Fruit fly (Drosophila melanogaster) whole organism, embryonic: ENCODE measurements around the gene Lst8.

Experiments used
- Antp ChIP-seq: fragments of 200-800 bp; sonication (Bioruptor generic); optimal IDR thresholded peaks from 3 replicates; lab custom pipeline; 2016; ENCODE audit warnings: missing biosample characterization, missing genetic modification characterization
- Atf3 ChIP-seq: fragments of 200-800 bp; sonication (Bioruptor generic); optimal IDR thresholded peaks from 3 replicates; lab custom pipeline; 2016; ENCODE audit warnings: missing biosample characterization, missing genetic modification characterization
- Atf6 ChIP-seq: fragments of 200-800 bp; sonication (Bioruptor generic); IDR thresholded peaks from 2 replicates; pipeline ENCODE4 v1.3.6; 2022; ENCODE audit warnings: missing biosample characterization, missing genetic modification characterization
- Awh ChIP-seq: fragments of 200-800 bp; sonication (Bioruptor generic); IDR thresholded peaks from 2 replicates; pipeline ENCODE4, ENCODE4 v1.3.6; 2022; ENCODE audit warnings: missing biosample characterization, missing genetic modification characterization
- CG10274 ChIP-seq: fragments of 200-800 bp; sonication (Bioruptor generic); optimal IDR thresholded peaks from 3 replicates; lab custom pipeline; 2017; ENCODE audit warnings: missing biosample characterization, mild to moderate bottlenecking, missing genetic modification characterization
- CG10462 ChIP-seq: fragments of 200-800 bp; sonication (Bioruptor generic); optimal IDR thresholded peaks from 2 replicates; lab custom pipeline; 2016; ENCODE audit warnings: missing biosample characterization, missing genetic modification characterization
- CG10543 ChIP-seq: fragments of 200-800 bp; sonication (Bioruptor generic); optimal IDR thresholded peaks from 3 replicates; lab custom pipeline; 2017; ENCODE audit warnings: missing biosample characterization, mild to moderate bottlenecking, missing genetic modification characterization, moderate library complexity
- CG11093 ChIP-seq: fragments of 200-800 bp; sonication (Bioruptor generic); IDR thresholded peaks from 3 replicates; pipeline ENCODE4 v1.3.6; 2022; ENCODE audit warnings: missing biosample characterization, missing genetic modification characterization
- CG11504 ChIP-seq: fragments of 200-800 bp; sonication (Bioruptor generic); optimal IDR thresholded peaks from 3 replicates; lab custom pipeline; 2019; ENCODE audit warnings: missing biosample characterization, mild to moderate bottlenecking, missing genetic modification characterization, moderate library complexity
- CG12769 ChIP-seq: fragments of 200-800 bp; sonication (Bioruptor generic); optimal IDR thresholded peaks from 2 replicates; lab custom pipeline; 2019; ENCODE audit warnings: missing biosample characterization, mild to moderate bottlenecking, missing genetic modification characterization, moderate library complexity
- CG13296 ChIP-seq: fragments of 200-800 bp; sonication (Bioruptor generic); optimal IDR thresholded peaks from 3 replicates; lab custom pipeline; 2018; ENCODE audit warnings: missing biosample characterization, mild to moderate bottlenecking, missing genetic modification characterization
- CG13894 ChIP-seq: fragments of 200-800 bp; sonication (Bioruptor generic); optimal IDR thresholded peaks from 3 replicates; lab custom pipeline; 2018; ENCODE audit warnings: missing biosample characterization, mild to moderate bottlenecking, missing genetic modification characterization, moderate library complexity
- CG14860 ChIP-seq: fragments of 200-800 bp; sonication (Bioruptor generic); IDR thresholded peaks from 3 replicates; pipeline ENCODE4 v1.3.6; 2022; ENCODE audit warnings: missing biosample characterization, missing genetic modification characterization; ENCODE audit not compliant: partially characterized antibody
- CG15479 ChIP-seq: fragments of 200-800 bp; sonication (Bioruptor generic); optimal IDR thresholded peaks from 3 replicates; lab custom pipeline; 2019; ENCODE audit warnings: missing biosample characterization, mild to moderate bottlenecking, missing genetic modification characterization, moderate library complexity
- CG18476 ChIP-seq: fragments of 200-800 bp; sonication (Bioruptor generic); optimal IDR thresholded peaks from 2 replicates; lab custom pipeline; 2016; ENCODE audit warnings: missing biosample characterization, mild to moderate bottlenecking, missing genetic modification characterization
- CG30431 ChIP-seq: fragments of 200-800 bp; sonication (Bioruptor generic); optimal IDR thresholded peaks from 2 replicates; lab custom pipeline; 2017; ENCODE audit warnings: missing biosample characterization, missing genetic modification characterization
- CG34376 ChIP-seq: fragments of 200-800 bp; sonication (Bioruptor generic); optimal IDR thresholded peaks from 2 replicates; lab custom pipeline; 2018; ENCODE audit warnings: missing biosample characterization, mild to moderate bottlenecking, missing genetic modification characterization
- CG4617 ChIP-seq: fragments of 200-800 bp; sonication (Bioruptor generic); optimal IDR thresholded peaks from 3 replicates; lab custom pipeline; 2016; ENCODE audit warnings: missing biosample characterization, missing genetic modification characterization, borderline replicate concordance
- CG8290 ChIP-seq, 3 experiments: fragments of 200-800 bp; sonication (Bioruptor generic); optimal IDR thresholded peaks; 2 replicates each; lab custom pipeline; 2016 to 2019; ENCODE audit warnings: missing biosample characterization in 3 of 3, missing genetic modification characterization in 3 of 3, mild to moderate bottlenecking in 2 of 3, moderate library complexity in 1 of 3
- CG8924 ChIP-seq: fragments of 200-800 bp; optimal IDR thresholded peaks from 3 replicates; lab custom pipeline; 2019; ENCODE audit warnings: missing biosample characterization, mild to moderate bottlenecking, missing genetic modification characterization, moderate library complexity
- CrebB ChIP-seq: fragments of 200-800 bp; sonication (Bioruptor generic); optimal IDR thresholded peaks from 3 replicates; lab custom pipeline; 2018; ENCODE audit warnings: missing biosample characterization, mild to moderate bottlenecking, missing genetic modification characterization
- GATAe ChIP-seq: fragments of 200-800 bp; sonication (Bioruptor generic); conservative IDR thresholded peaks from 2 replicates; pipeline ENCODE4 v1.3.6; 2022; ENCODE audit warnings: missing biosample characterization, missing genetic modification characterization
- MTF-1 ChIP-seq: fragments of 200-800 bp; sonication (Bioruptor generic); optimal IDR thresholded peaks from 2 replicates; lab custom pipeline; 2018; ENCODE audit warnings: missing biosample characterization, mild to moderate bottlenecking, missing genetic modification characterization, borderline replicate concordance
- Ravus ChIP-seq: fragments of 200-800 bp; sonication (Bioruptor generic); IDR thresholded peaks from 2 replicates; pipeline ENCODE4 v1.3.6; 2022; ENCODE audit warnings: missing biosample characterization, missing genetic modification characterization
- Sox100B ChIP-seq: fragments of 200-800 bp; sonication (Bioruptor generic); optimal IDR thresholded peaks from 3 replicates; lab custom pipeline; 2018; ENCODE audit warnings: missing biosample characterization, mild to moderate bottlenecking, missing genetic modification characterization
- Vsx1 ChIP-seq: fragments of 200-800 bp; sonication (Bioruptor generic); optimal IDR thresholded peaks from 2 replicates; lab custom pipeline; 2017; ENCODE audit warnings: missing biosample characterization, mild to moderate bottlenecking, missing genetic modification characterization, missing genetic modification reagents
- aop ChIP-seq: fragments of 200-800 bp; sonication (Bioruptor generic); IDR thresholded peaks from 2 replicates; pipeline ENCODE4 v1.3.6; 2022; ENCODE audit warnings: missing biosample characterization, missing genetic modification characterization
- bab2 ChIP-seq: fragments of 200-800 bp; sonication (Bioruptor generic); optimal IDR thresholded peaks from 2 replicates; lab custom pipeline; 2016; ENCODE audit warnings: missing biosample characterization, missing genetic modification characterization
- bbx ChIP-seq: fragments of 200-800 bp; sonication (Bioruptor generic); IDR thresholded peaks from 2 replicates; pipeline ENCODE4 v1.3.6; 2022; ENCODE audit warnings: missing biosample characterization, missing genetic modification characterization; ENCODE audit not compliant: partially characterized antibody
- bigmax ChIP-seq: fragments of 200-800 bp; sonication (Bioruptor generic); optimal IDR thresholded peaks from 2 replicates; lab custom pipeline; 2018; ENCODE audit warnings: missing biosample characterization, mild to moderate bottlenecking, missing genetic modification characterization
- ci ChIP-seq: fragments of 200-800 bp; sonication (Bioruptor generic); IDR thresholded peaks from 3 replicates; pipeline ENCODE4 v1.3.6; 2022; ENCODE audit warnings: missing biosample characterization, missing genetic modification characterization
- dati ChIP-seq: fragments of 200-800 bp; sonication (Bioruptor generic); IDR thresholded peaks from 2 replicates; pipeline ENCODE4 v1.3.6; 2022; ENCODE audit warnings: missing biosample characterization, missing genetic modification characterization
- dm ChIP-seq: fragments of 200-800 bp; sonication (Bioruptor generic); optimal IDR thresholded peaks from 3 replicates; lab custom pipeline; 2016; ENCODE audit warnings: missing biosample characterization, missing genetic modification characterization
- exex ChIP-seq: fragments of 200-800 bp; sonication (Bioruptor generic); optimal IDR thresholded peaks from 4 replicates; lab custom pipeline; 2018; ENCODE audit warnings: missing biosample characterization, mild to moderate bottlenecking, missing genetic modification characterization, moderate library complexity
- gce ChIP-seq: fragments of 200-800 bp; sonication (Bioruptor generic); IDR thresholded peaks from 3 replicates; pipeline ENCODE4 v1.3.6; 2022; ENCODE audit warnings: missing biosample characterization, missing genetic modification characterization
- gem ChIP-seq: fragments of 200-800 bp; sonication (Bioruptor generic); optimal IDR thresholded peaks from 2 replicates; lab custom pipeline; 2019; ENCODE audit warnings: missing biosample characterization, mild to moderate bottlenecking, missing genetic modification characterization, moderate library complexity
- grn ChIP-seq: fragments of 200-800 bp; sonication (Bioruptor generic); optimal IDR thresholded peaks from 3 replicates; lab custom pipeline; 2017; ENCODE audit warnings: missing biosample characterization, missing genetic modification characterization
- lmd ChIP-seq: fragments of 200-800 bp; sonication (Bioruptor generic); IDR thresholded peaks from 2 replicates; pipeline ENCODE4 v1.3.6; 2022; ENCODE audit warnings: missing biosample characterization, missing genetic modification characterization
- mirr ChIP-seq: fragments of 200-800 bp; sonication (Bioruptor generic); optimal IDR thresholded peaks from 3 replicates; lab custom pipeline; 2018; ENCODE audit warnings: missing biosample characterization, mild to moderate bottlenecking, missing genetic modification characterization
- p53 ChIP-seq: fragments of 200-800 bp; sonication (Bioruptor generic); optimal IDR thresholded peaks from 2 replicates; lab custom pipeline; 2016; ENCODE audit warnings: missing biosample characterization, missing genetic modification characterization
- pan ChIP-seq, 4 experiments: fragments of >200 bp in 3 of 4; fragments of 200-800 bp in 1 of 4; sonication (Bioruptor generic) in 1 of 4; optimal IDR thresholded peaks in 3 of 4; IDR thresholded peaks in 1 of 4; 2 replicates each; pipeline versions ENCODE4 v1.3.6 to Lab custom; 2017 to 2022; ENCODE audit warnings: missing biosample characterization in 2 of 4, missing genetic modification characterization in 2 of 4, mixed read lengths in 1 of 4
- sens ChIP-seq: fragments of 200-800 bp; sonication (Bioruptor generic); peaks from one replicate; lab custom pipeline; 2016; ENCODE audit warnings: missing biosample characterization, missing genetic modification characterization
- slbo ChIP-seq: fragments of 200-800 bp; sonication (Bioruptor generic); IDR thresholded peaks from 2 replicates; pipeline ENCODE4 v1.3.6; 2022; ENCODE audit warnings: missing biosample characterization, missing genetic modification characterization
- so ChIP-seq: fragments of 200-800 bp; sonication (Bioruptor generic); IDR thresholded peaks from 3 replicates; pipeline ENCODE4 v1.3.6; 2022; ENCODE audit warnings: missing biosample characterization, missing genetic modification characterization
- sr ChIP-seq: fragments of 200-800 bp; sonication (Bioruptor generic); IDR thresholded peaks from 3 replicates; pipeline ENCODE4 v1.3.6; 2022; ENCODE audit warnings: missing biosample characterization, missing genetic modification characterization
- sug ChIP-seq: fragments of 200-800 bp; optimal IDR thresholded peaks from 2 replicates; lab custom pipeline; 2019; ENCODE audit warnings: missing biosample characterization, mild to moderate bottlenecking, missing genetic modification characterization, moderate library complexity
- trem ChIP-seq: fragments of 200-800 bp; optimal IDR thresholded peaks from 3 replicates; lab custom pipeline; 2019; ENCODE audit warnings: missing biosample characterization, mild to moderate bottlenecking, missing genetic modification characterization, moderate library complexity
- z ChIP-seq: fragments of 200-800 bp; sonication (Bioruptor generic); IDR thresholded peaks from 3 replicates; pipeline ENCODE4 v1.3.6; 2022; ENCODE audit warnings: missing biosample characterization, missing genetic modification characterization

Lst8 gene

DNA sequence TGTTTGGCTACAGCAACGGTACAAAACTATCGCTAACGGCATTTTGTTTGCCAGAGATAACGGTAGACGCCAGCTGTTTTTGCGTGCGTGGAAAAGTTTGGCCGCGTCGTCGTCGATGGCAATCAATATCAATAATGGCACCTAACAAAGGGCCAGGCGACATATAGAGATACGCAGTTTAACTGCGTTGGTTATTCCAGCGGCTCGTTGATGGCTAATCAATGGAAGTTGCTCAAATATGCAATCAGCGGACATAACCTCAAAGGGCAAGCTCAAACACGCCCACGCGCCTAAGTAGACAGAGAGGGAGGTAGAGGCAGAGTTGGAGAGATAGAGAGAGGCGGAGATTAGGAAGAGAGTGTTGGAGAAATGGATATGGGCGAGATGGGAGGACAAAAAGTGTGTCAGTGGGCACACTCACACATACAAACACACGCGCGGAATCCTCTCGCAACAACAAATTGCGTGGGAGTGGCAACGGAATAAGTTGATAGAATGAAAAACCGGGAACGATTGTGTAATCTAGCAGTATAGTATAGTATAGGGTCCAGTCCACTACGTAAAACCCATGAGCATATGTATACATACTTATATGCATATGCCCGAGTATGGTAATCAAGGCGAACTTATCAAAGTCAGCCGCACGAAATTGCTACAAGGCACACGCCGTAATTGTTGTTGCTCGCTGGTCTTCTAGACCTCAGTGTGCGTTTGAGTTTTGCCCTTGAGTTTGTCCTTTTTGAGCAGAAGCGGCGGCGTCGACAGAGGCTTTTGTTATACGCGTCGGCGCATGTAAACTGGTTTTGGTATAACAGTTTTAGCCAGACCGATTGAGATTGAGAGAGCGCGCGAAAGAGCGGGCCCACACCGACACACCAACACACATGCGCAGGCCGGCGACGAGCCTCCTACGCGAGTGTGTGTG is 6.3 kb downstream of the Lst8 start (continued):
- peak; percentile 17 for TF ChIP-seq CG34376
- TF ChIP-seq slbo (GFP tag; lab: Robert Waterston, UW) = no peak
- TF ChIP-seq CG30431 = no peak
- TF ChIP-seq CG15479 = peak; percentile 70
- no peak for TF ChIP-seq Sox100B
- no peak for TF ChIP-seq CG12769 (tag; lab: Kevin White, UChicago)
- no peak for TF ChIP-seq CG4617 (GFP tag; lab: Kevin White, UChicago)
- no peak for TF ChIP-seq CG10274 (GFP tag; lab: Kevin White, UChicago)
- TF ChIP-seq CG8290 (GFP tag; optimal IDR thresholded peaks at IDR 0.05; lab: Kevin White, UChicago) = no peak
- TF ChIP-seq CG8290 (tag; optimal IDR thresholded peaks at IDR 0.05; lab: Kevin White, UChicago) = peak in 1 of 2 experiments; percentile 51
- peak; percentile 47; the same call in 1 of the 3 replicates for TF ChIP-seq z
- TF ChIP-seq p53 (GFP tag; lab: Kevin White, UChicago) = peak; percentile 44
- TF ChIP-seq Antp (GFP tag; lab: Kevin White, UChicago) = no peak
- TF ChIP-seq sug = peak; percentile 67
- TF ChIP-seq Ravus = no peak
- TF ChIP-seq exex (tag; lab: Kevin White, UChicago) = peak; percentile 63
- 0 out of 2 replicates have a peak, but pooled peaks have one; percentile 16 for TF ChIP-seq GATAe (GFP tag; lab: Robert Waterston, UW)
- TF ChIP-seq CG13296 (GFP tag; lab: Kevin White, UChicago) = no peak
- peak; percentile 75 for TF ChIP-seq sr
- TF ChIP-seq dm = no peak
- TF ChIP-seq CG13894 (tag; lab: Kevin White, UChicago) = peak; percentile 76
- TF ChIP-seq CrebB (tag; lab: Kevin White, UChicago) = no peak
- no peak for TF ChIP-seq trem (tag; lab: Kevin White, UChicago)
- 0 out of 3 replicates have a peak, but pooled peaks have one; percentile 20 for TF ChIP-seq ci
- TF ChIP-seq gce (GFP tag; lab: Robert Waterston, UW) = no peak
- 0 out of 2 replicates have a peak, but pooled peaks have one; percentile 9 for TF ChIP-seq Atf6 (GFP tag; lab: Robert Waterston, UW)
- TF ChIP-seq CG10462 (GFP tag; lab: Kevin White, UChicago) = no peak
- no peak for TF ChIP-seq pan (optimal IDR thresholded peaks at IDR 0.05; lab: Kevin White, UChicago)
- no peak for TF ChIP-seq pan (GFP tag; optimal IDR thresholded peaks at IDR 0.05 in 1 of 2, IDR thresholded peaks at IDR 0.05 in 1 of 2)
- TF ChIP-seq bbx (GFP tag; lab: Robert Waterston, UW) = no peak
- no peak for TF ChIP-seq gem (tag; lab: Kevin White, UChicago)
- TF ChIP-seq CG18476 (GFP tag; lab: Kevin White, UChicago) = no peak
- TF ChIP-seq sens (GFP tag; lab: Kevin White, UChicago) = peak; percentile 73
- TF ChIP-seq mirr = peak; percentile 40
- TF ChIP-seq aop (GFP tag; lab: Robert Waterston, UW) = no peak
- peak; percentile 96 for TF ChIP-seq bigmax (GFP tag; lab: Kevin White, UChicago)
- TF ChIP-seq Vsx1 (GFP tag; lab: Kevin White, UChicago) = peak; percentile 69
- peak; percentile 26 for TF ChIP-seq grn (GFP tag; lab: Kevin White, UChicago)
- no peak for TF ChIP-seq CG8924 (tag; lab: Kevin White, UChicago)
- no peak for TF ChIP-seq CG11093 (GFP tag; lab: Robert Waterston, UW)
- no peak for TF ChIP-seq so
- TF ChIP-seq Awh (GFP tag; lab: Robert Waterston, UW) = peak; percentile 52
- TF ChIP-seq CG11504 (tag; lab: Kevin White, UChicago) = peak; percentile 32
- TF ChIP-seq Atf3 (GFP tag; lab: Kevin White, UChicago) = no peak
- TF ChIP-seq bab2 (GFP tag; lab: Kevin White, UChicago) = no peak
- TF ChIP-seq CG10543 (GFP tag; lab: Kevin White, UChicago) = peak; percentile 14
- TF ChIP-seq CG14860 = no peak
- no peak for TF ChIP-seq lmd (GFP tag; lab: Robert Waterston, UW)
- no peak for TF ChIP-seq MTF-1 (GFP tag; lab: Kevin White, UChicago)
- TF ChIP-seq dati (GFP tag; lab: Robert Waterston, UW) = no peak
